Worm (Caenorhabditis elegans) whole organism, young adult: ENCODE results near the gene H42K12.3.

Experiments
- D2030.7 ChIP-seq: fragments of 200-800 bp; sonication (Bioruptor generic); IDR thresholded peaks from 2 replicates; pipeline ENCODE4 v1.3.6; 2022; ENCODE audit warnings: missing genetic modification reagents, missing genetic modification characterization, missing compliant biosample characterization
- F10E7.11 ChIP-seq: sonication (generic microtip); optimal IDR thresholded peaks from 2 replicates; lab custom pipeline; 2017; ENCODE audit warnings: mild to moderate bottlenecking, missing genetic modification characterization, moderate library complexity, missing compliant biosample characterization
- F52B5.7 ChIP-seq: sonication (generic microtip); optimal IDR thresholded peaks from 2 replicates; lab custom pipeline; 2016; ENCODE audit warnings: mild to moderate bottlenecking, missing genetic modification characterization, missing compliant biosample characterization
- K11D2.4 ChIP-seq: fragments of 200-800 bp; sonication (Bioruptor generic); IDR thresholded peaks from 2 replicates; pipeline ENCODE4 v1.3.6; 2022; ENCODE audit warnings: missing genetic modification reagents, missing genetic modification characterization, missing compliant biosample characterization
- T07F8.4 ChIP-seq: sonication (generic microtip); optimal IDR thresholded peaks from 2 replicates; lab custom pipeline; 2016; ENCODE audit warnings: mild to moderate bottlenecking, missing genetic modification characterization, moderate library complexity, missing compliant biosample characterization
- Y53F4B.3 ChIP-seq: fragments of 200-800 bp; sonication (Bioruptor generic); IDR thresholded peaks from 2 replicates; pipeline ENCODE4 v1.3.6; 2022; ENCODE audit warnings: missing genetic modification reagents, missing genetic modification characterization, missing compliant biosample characterization
- Y79H2A.3 ChIP-seq: fragments of 200-800 bp; sonication (Bioruptor generic); conservative IDR thresholded peaks from 2 replicates; pipeline ENCODE4 v1.3.6; 2022; ENCODE audit warnings: missing genetic modification reagents, missing genetic modification characterization, missing compliant biosample characterization
- akir-1 ChIP-seq: fragments of 200-800 bp; sonication (Bioruptor generic); optimal IDR thresholded peaks from 2 replicates; lab custom pipeline; 2018; ENCODE audit warnings: mild to moderate bottlenecking, missing genetic modification characterization, moderate library complexity, missing compliant biosample characterization
- attf-5 ChIP-seq: fragments of 200-800 bp; sonication (Bioruptor generic); optimal IDR thresholded peaks from 2 replicates; lab custom pipeline; 2018; ENCODE audit warnings: mild to moderate bottlenecking, missing genetic modification characterization, missing compliant biosample characterization
- attf-6 ChIP-seq: fragments of 200-800 bp; sonication (Bioruptor generic); IDR thresholded peaks from 2 replicates; pipeline ENCODE4 v1.3.6; 2022; ENCODE audit warnings: missing genetic modification reagents, missing genetic modification characterization, missing compliant biosample characterization
- cebp-1 ChIP-seq, 2 experiments: fragments of 200-800 bp in 1 of 2; sonication (Bioruptor generic) in 1 of 2; sonication (generic microtip) in 1 of 2; IDR thresholded peaks in 1 of 2; optimal IDR thresholded peaks in 1 of 2; 2 replicates each; pipeline versions ENCODE4 v1.3.6 to Lab custom; 2017 to 2022; ENCODE audit warnings: missing compliant biosample characterization in 2 of 2, missing genetic modification characterization in 2 of 2, mild to moderate bottlenecking in 1 of 2, missing genetic modification reagents in 1 of 2, moderate library complexity in 1 of 2
- ceh-100 ChIP-seq: fragments of 200-800 bp; sonication (Bioruptor generic); IDR thresholded peaks from 2 replicates; pipeline ENCODE4 v1.3.6; 2022; ENCODE audit warnings: missing genetic modification reagents, missing genetic modification characterization, missing compliant biosample characterization
- ceh-27 ChIP-seq: fragments of 200-800 bp; sonication (Bioruptor generic); optimal IDR thresholded peaks from 2 replicates; lab custom pipeline; 2018; ENCODE audit warnings: mild to moderate bottlenecking, missing genetic modification characterization, moderate library complexity, missing compliant biosample characterization
- chd-7 ChIP-seq: sonication (generic microtip); optimal IDR thresholded peaks from 2 replicates; lab custom pipeline; 2016; ENCODE audit warnings: mild to moderate bottlenecking, missing genetic modification characterization, moderate library complexity, missing compliant biosample characterization
- dpff-1 ChIP-seq: sonication (generic microtip); optimal IDR thresholded peaks from 2 replicates; lab custom pipeline; 2017; ENCODE audit warnings: mild to moderate bottlenecking, missing genetic modification characterization, missing compliant biosample characterization
- dpl-1 ChIP-seq: fragments of 150-350 bp; optimal IDR thresholded peaks from 2 replicates; lab custom pipeline; 2014; ENCODE audit warnings: missing biosample characterization, missing genetic modification reagents, missing genetic modification characterization
- efl-1 ChIP-seq: fragments of 150-350 bp; optimal IDR thresholded peaks from 2 replicates; lab custom pipeline; 2014; ENCODE audit warnings: missing biosample characterization, missing genetic modification reagents, missing genetic modification characterization
- egl-18 ChIP-seq: fragments of 200-800 bp; sonication (Bioruptor generic); IDR thresholded peaks from 2 replicates; pipeline ENCODE4 v1.3.6; 2022; ENCODE audit warnings: missing genetic modification reagents, missing genetic modification characterization, missing compliant biosample characterization
- ets-4 ChIP-seq: fragments of 200-800 bp; sonication (Bioruptor generic); optimal IDR thresholded peaks from 2 replicates; lab custom pipeline; 2018; ENCODE audit warnings: mild to moderate bottlenecking, missing genetic modification characterization, missing compliant biosample characterization
- fkh-3 ChIP-seq: sonication (generic microtip); optimal IDR thresholded peaks from 2 replicates; lab custom pipeline; 2016; ENCODE audit warnings: mild to moderate bottlenecking, missing genetic modification characterization, missing compliant biosample characterization
- gei-17 ChIP-seq: fragments of 200-800 bp; sonication (Bioruptor generic); optimal IDR thresholded peaks from 2 replicates; lab custom pipeline; 2018; ENCODE audit warnings: mild to moderate bottlenecking, missing genetic modification characterization, missing compliant biosample characterization
- hmg-20 ChIP-seq: fragments of 200-800 bp; sonication (Bioruptor generic); IDR thresholded peaks from 2 replicates; pipeline ENCODE4 v1.3.6; 2022; ENCODE audit warnings: missing genetic modification reagents, missing genetic modification characterization, missing compliant biosample characterization
- let-526 ChIP-seq: fragments of 200-800 bp; sonication (Bioruptor generic); IDR thresholded peaks from 2 replicates; pipeline ENCODE4 v1.3.6; 2022; ENCODE audit warnings: missing genetic modification reagents, missing genetic modification characterization, missing compliant biosample characterization
- lin-54 ChIP-seq: fragments of 200-800 bp; sonication (Bioruptor generic); optimal IDR thresholded peaks from 2 replicates; lab custom pipeline; 2018; ENCODE audit warnings: mild to moderate bottlenecking, missing genetic modification characterization, missing compliant biosample characterization
- madf-10 ChIP-seq: sonication (generic microtip); optimal IDR thresholded peaks from 2 replicates; lab custom pipeline; 2016; ENCODE audit warnings: mild to moderate bottlenecking, missing genetic modification characterization, missing compliant biosample characterization
- madf-8 ChIP-seq: fragments of 200-800 bp; sonication (Bioruptor generic); conservative IDR thresholded peaks from 2 replicates; pipeline ENCODE4 v1.3.6; 2022; ENCODE audit warnings: missing genetic modification reagents, missing genetic modification characterization, missing compliant biosample characterization
- mcd-1 ChIP-seq: fragments of 200-800 bp; sonication (Bioruptor generic); IDR thresholded peaks from 2 replicates; pipeline ENCODE4 v1.3.6; 2022; ENCODE audit warnings: missing genetic modification reagents, missing genetic modification characterization, missing compliant biosample characterization
- mel-28 ChIP-seq: sonication (generic microtip); optimal IDR thresholded peaks from 2 replicates; lab custom pipeline; 2016; ENCODE audit warnings: borderline replicate concordance, mild to moderate bottlenecking, missing genetic modification characterization, missing compliant biosample characterization
- mes-4 ChIP-seq: sonication (generic microtip); optimal IDR thresholded peaks from 2 replicates; lab custom pipeline; 2016; ENCODE audit warnings: missing genotype, missing genetic modification characterization, missing compliant biosample characterization
- mxl-1 ChIP-seq: sonication (generic microtip); optimal IDR thresholded peaks from 2 replicates; lab custom pipeline; 2016; ENCODE audit warnings: missing genetic modification characterization, missing compliant biosample characterization
- nfya-1 ChIP-seq: sonication (generic microtip); optimal IDR thresholded peaks from 2 replicates; lab custom pipeline; 2017; ENCODE audit warnings: antibody characterized with exemption, missing compliant biosample characterization, missing genetic modification characterization, borderline replicate concordance; ENCODE audit not compliant: insufficient read depth
- nfyb-1 ChIP-seq: fragments of 200-800 bp; sonication (Bioruptor generic); IDR thresholded peaks from 2 replicates; pipeline ENCODE4 v1.3.6; 2022; ENCODE audit warnings: missing genetic modification reagents, missing genetic modification characterization, missing compliant biosample characterization
- nhr-120 ChIP-seq: fragments of 200-800 bp; sonication (Bioruptor generic); IDR thresholded peaks from 2 replicates; pipeline ENCODE4 v1.3.6; 2022; ENCODE audit warnings: missing genetic modification characterization, missing compliant biosample characterization
- nhr-80 ChIP-seq: sonication (generic microtip); optimal IDR thresholded peaks from 2 replicates; lab custom pipeline; 2016; ENCODE audit warnings: missing genetic modification characterization, missing compliant biosample characterization
- pbrm-1 ChIP-seq: fragments of 200-800 bp; sonication (Bioruptor generic); IDR thresholded peaks from 2 replicates; pipeline ENCODE4 v1.3.6; 2022; ENCODE audit warnings: missing genetic modification reagents, missing genetic modification characterization, missing compliant biosample characterization
- pha-4 ChIP-seq: fragments of 150-350 bp; sonication (generic microtip); optimal IDR thresholded peaks from 2 replicates; lab custom pipeline; 2014; ENCODE audit warnings: missing biosample characterization, missing genetic modification reagents, missing genetic modification characterization
- rpc-1 ChIP-seq, 2 experiments: fragments of 150-350 bp in 1 of 2; sonication (generic microtip) in 1 of 2; optimal IDR thresholded peaks; 2 replicates each; lab custom pipeline; 2014 to 2018; ENCODE audit warnings: missing biosample characterization in 1 of 2, missing genetic modification characterization in 1 of 2, missing genetic modification reagents in 1 of 2, missing genotype in 1 of 2
- sea-2 ChIP-seq: fragments of 200-800 bp; sonication (Bioruptor generic); IDR thresholded peaks from 2 replicates; pipeline ENCODE4 v1.3.6; 2022; ENCODE audit warnings: missing genetic modification characterization, missing compliant biosample characterization
- snpc-1.1 ChIP-seq: sonication (generic microtip); optimal IDR thresholded peaks from 2 replicates; lab custom pipeline; 2017; ENCODE audit warnings: missing genetic modification characterization, mild to moderate bottlenecking, missing compliant biosample characterization, antibody characterized with exemption, moderate library complexity, missing genotype, missing genetic modification reagents; ENCODE audit not compliant: insufficient read depth
- snpc-1.3 ChIP-seq: sonication (generic microtip); optimal IDR thresholded peaks from 2 replicates; lab custom pipeline; 2017; ENCODE audit warnings: missing genetic modification characterization, mild to moderate bottlenecking, missing compliant biosample characterization, antibody characterized with exemption, moderate library complexity, missing genotype, missing genetic modification reagents; ENCODE audit not compliant: insufficient read depth
- snpc-3.4 ChIP-seq: sonication (generic microtip); optimal IDR thresholded peaks from 2 replicates; lab custom pipeline; 2017; ENCODE audit warnings: missing genetic modification characterization, mild to moderate bottlenecking, missing compliant biosample characterization, antibody characterized with exemption, moderate library complexity, missing genotype, missing genetic modification reagents
- sptf-2 ChIP-seq: fragments of 200-800 bp; sonication (Bioruptor generic); optimal IDR thresholded peaks from 2 replicates; lab custom pipeline; 2018; ENCODE audit warnings: mild to moderate bottlenecking, missing genetic modification characterization, missing compliant biosample characterization
- tbp1 ChIP-seq: fragments of 200-800 bp; sonication (Bioruptor generic); optimal IDR thresholded peaks from 2 replicates; lab custom pipeline; 2018; ENCODE audit warnings: mild to moderate bottlenecking, missing genetic modification characterization, missing compliant biosample characterization
- zfh-2 ChIP-seq: fragments of 200-800 bp; sonication (Bioruptor generic); conservative IDR thresholded peaks from 2 replicates; pipeline ENCODE4 v1.3.6; 2022; ENCODE audit warnings: missing genetic modification reagents, missing genetic modification characterization, missing compliant biosample characterization
- zim-3 ChIP-seq: sonication (generic microtip); optimal IDR thresholded peaks from 2 replicates; lab custom pipeline; 2017; ENCODE audit warnings: mild to moderate bottlenecking, missing genetic modification characterization, moderate library complexity, missing compliant biosample characterization
- ztf-28 ChIP-seq: fragments of 200-800 bp; sonication (Bioruptor generic); IDR thresholded peaks from 2 replicates; pipeline ENCODE4 v1.3.6; 2022; ENCODE audit warnings: missing genetic modification reagents, missing genetic modification characterization, missing compliant biosample characterization
- ztf-3 ChIP-seq: fragments of 200-800 bp; sonication (Bioruptor generic); optimal IDR thresholded peaks from 2 replicates; lab custom pipeline; 2018; ENCODE audit warnings: mild to moderate bottlenecking, missing genetic modification characterization, missing compliant biosample characterization
- ztf-6 ChIP-seq: fragments of 200-800 bp; sonication (Bioruptor generic); IDR thresholded peaks from 2 replicates; pipeline ENCODE4 v1.3.6; 2022; ENCODE audit warnings: missing genetic modification reagents, missing genetic modification characterization, missing compliant biosample characterization

H42K12.3 gene

DNA sequence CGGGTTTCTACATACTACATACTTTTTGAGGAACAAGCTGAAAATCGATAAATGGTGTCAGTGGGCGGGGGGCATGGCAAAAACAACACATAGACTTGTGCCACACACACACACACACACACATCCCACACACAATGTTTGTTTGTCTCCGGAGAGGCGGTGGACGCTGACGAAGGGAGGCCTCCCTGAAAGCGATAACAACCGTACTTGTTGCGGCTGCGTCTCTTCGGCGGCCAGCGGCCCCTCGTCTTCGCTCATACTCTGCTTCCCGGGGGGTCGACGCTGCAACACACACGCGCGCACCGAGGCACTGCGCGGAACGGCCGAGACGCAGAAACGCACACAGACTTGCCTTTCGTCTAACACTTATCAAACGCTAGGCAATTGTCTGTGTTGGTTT, 8.5 kb downstream of the H42K12.3 start (continued):
- no peak for TF ChIP-seq tbp1 (GFP tag; lab: Kevin White, UChicago)
- no peak for TF ChIP-seq Y79H2A.3 (GFP tag; lab: Robert Waterston, UW)
- TF ChIP-seq dpff-1: no peak
- TF ChIP-seq sea-2 (GFP tag; lab: Robert Waterston, UW): no peak
- 0 out of 2 replicates have a peak, but pooled peaks have one; percentile 10 for TF ChIP-seq pbrm-1 (GFP tag; lab: Robert Waterston, UW)
- peak; percentile 72 for TF ChIP-seq attf-5 (GFP tag; lab: Kevin White, UChicago)
- TF ChIP-seq dpl-1 (GFP tag; lab: Kevin White, UChicago): no peak
- no peak for TF ChIP-seq snpc-1.1
- no peak for TF ChIP-seq hmg-20 (GFP tag; lab: Robert Waterston, UW)
- TF ChIP-seq madf-10 (tag; lab: Kevin White, UChicago): peak; percentile 10
- TF ChIP-seq nhr-80 (tag; lab: Kevin White, UChicago): peak; percentile 85
- no peak for TF ChIP-seq K11D2.4 (GFP tag; lab: Robert Waterston, UW)
- peak; percentile 67 for TF ChIP-seq ets-4 (GFP tag; lab: Kevin White, UChicago)
- no peak for TF ChIP-seq pha-4 (tag; lab: Kevin White, UChicago)
- no peak for TF ChIP-seq F10E7.11 (tag; lab: Kevin White, UChicago)
- no peak for TF ChIP-seq ztf-3
- no peak for TF ChIP-seq akir-1
- TF ChIP-seq mel-28 (tag; lab: Kevin White, UChicago): peak; percentile 12
- TF ChIP-seq egl-18: no peak
- TF ChIP-seq efl-1: no peak
- TF ChIP-seq T07F8.4 (tag; lab: Kevin White, UChicago): no peak
- no peak for TF ChIP-seq sptf-2 (GFP tag; lab: Kevin White, UChicago)
- TF ChIP-seq ceh-27 (GFP tag; lab: Kevin White, UChicago): peak; percentile 58
- no peak for TF ChIP-seq zim-3 (tag; lab: Kevin White, UChicago)
- TF ChIP-seq Y53F4B.3 (GFP tag; lab: Robert Waterston, UW): no peak
- TF ChIP-seq ztf-6 (GFP tag; lab: Robert Waterston, UW): no peak
- no peak for TF ChIP-seq nhr-120 (GFP tag; lab: Robert Waterston, UW)
- TF ChIP-seq attf-6: no peak
- no peak for TF ChIP-seq chd-7 (tag; lab: Kevin White, UChicago)
- no peak for TF ChIP-seq mxl-1
- TF ChIP-seq snpc-3.4 (tag; lab: Kevin White, UChicago): no peak
- no peak for TF ChIP-seq fkh-3 (tag; lab: Kevin White, UChicago)
- no peak for TF ChIP-seq F52B5.7 (tag; lab: Kevin White, UChicago)
- TF ChIP-seq mes-4 (tag; lab: Kevin White, UChicago): no peak
- no peak for TF ChIP-seq let-526 (GFP tag; lab: Robert Waterston, UW)
- TF ChIP-seq snpc-1.3 (tag; lab: Kevin White, UChicago): no peak
- TF ChIP-seq nfyb-1 (GFP tag; lab: Robert Waterston, UW): peak; percentile 39; the same call in 1 of the 2 replicates
- TF ChIP-seq lin-54: peak; percentile 29
- peak; percentile 42; the same call in 1 of the 2 replicates for TF ChIP-seq cebp-1 (GFP tag; IDR thresholded peaks at IDR 0.05; lab: Robert Waterston, UW)
- TF ChIP-seq cebp-1 (tag; optimal IDR thresholded peaks at IDR 0.05; lab: Kevin White, UChicago): peak; percentile 80
- TF ChIP-seq ztf-28: no peak
- peak; percentile 60 for TF ChIP-seq mcd-1 (GFP tag; lab: Robert Waterston, UW)
- no peak for TF ChIP-seq madf-8
- no peak for TF ChIP-seq rpc-1 (optimal IDR thresholded peaks at IDR 0.05; lab: Kevin White, UChicago)
- TF ChIP-seq rpc-1 (tag; optimal IDR thresholded peaks at IDR 0.05; lab: Kevin White, UChicago): no peak
- peak; percentile 99 for TF ChIP-seq zfh-2 (GFP tag; lab: Robert Waterston, UW)
- TF ChIP-seq gei-17: peak; percentile 71
- TF ChIP-seq nfya-1 (tag; lab: Kevin White, UChicago): no peak
- 0 out of 2 replicates have a peak, but pooled peaks have one; percentile 10 for TF ChIP-seq D2030.7 (GFP tag; lab: Robert Waterston, UW)
- no peak for TF ChIP-seq ceh-100 (GFP tag; lab: Robert Waterston, UW)
